Worm (Caenorhabditis elegans): ENCODE data around the gene srh-38.

ce11 chrV:2913948-2914347, 8.5 kb downstream of the srh-38 start, which contains the start of gene srh-146:
- no peak for TF ChIP-seq Y95B8A.8 (GFP tag; IDR thresholded peaks at IDR 0.05)
- no peak for TF ChIP-seq him-1 (tag; optimal IDR thresholded peaks at IDR 0.05)
- TF ChIP-seq ama-1 (optimal IDR thresholded peaks at IDR 0.05), result no peak
- TF ChIP-seq ama-1 (GFP tag; optimal IDR thresholded peaks at IDR 0.05), result no peak
- TF ChIP-seq xnd-1 (tag; optimal IDR thresholded peaks at IDR 0.05), result no peak
- TF ChIP-seq K12H6.12 (tag; optimal IDR thresholded peaks at IDR 0.05), result no peak
- no peak for TF ChIP-seq nfya-1 (tag; optimal IDR thresholded peaks at IDR 0.05; ENCODE audit: borderline replicate concordance, insufficient read depth)
- no peak for TF ChIP-seq lsl-1 (GFP tag; optimal IDR thresholded peaks at IDR 0.05)
- no peak for TF ChIP-seq dpl-1 (GFP tag; optimal IDR thresholded peaks at IDR 0.05)
- no peak for TF ChIP-seq snpc-1.3 (tag; optimal IDR thresholded peaks at IDR 0.05; ENCODE audit: insufficient read depth)
